Worm (Caenorhabditis elegans) whole organism, mixed stage, embryonic: ENCODE data around the gene K01A6.5.

Source experiments
- elt-3 ChIP-seq: fragments of 150-350 bp; optimal IDR thresholded peaks from 2 replicates; lab custom pipeline; 2014; ENCODE audit warnings: missing biosample characterization, missing genetic modification characterization
- mep-1 ChIP-seq: fragments of 150-350 bp; optimal IDR thresholded peaks from 2 replicates; lab custom pipeline; 2017; ENCODE audit warnings: missing biosample characterization, missing genetic modification reagents, missing genetic modification characterization, inconsistent platforms
- nhr-12 ChIP-seq: fragments of 150-350 bp; optimal IDR thresholded peaks from 2 replicates; lab custom pipeline; 2014; ENCODE audit warnings: missing biosample characterization, missing genetic modification characterization
- nhr-76 ChIP-seq: sonication (generic microtip); optimal IDR thresholded peaks from 2 replicates; lab custom pipeline; 2017; ENCODE audit warnings: missing biosample characterization, missing genetic modification characterization
- pha-4 ChIP-seq: fragments of 150-350 bp; optimal IDR thresholded peaks from 2 replicates; lab custom pipeline; 2018; ENCODE audit warnings: missing biosample characterization, missing genetic modification reagents, missing genetic modification characterization
- snpc-4 ChIP-seq: fragments of 150-350 bp; optimal IDR thresholded peaks from 2 replicates; lab custom pipeline; 2014; ENCODE audit warnings: missing biosample characterization, missing genetic modification characterization
- unc-39 ChIP-seq: fragments of 150-350 bp; optimal IDR thresholded peaks from 2 replicates; lab custom pipeline; 2014; ENCODE audit warnings: missing biosample characterization, missing genetic modification characterization
- unc-62 ChIP-seq: fragments of 150-350 bp; optimal IDR thresholded peaks from 2 replicates; lab custom pipeline; 2014; ENCODE audit warnings: missing biosample characterization, missing genetic modification reagents, missing genetic modification characterization
- zip-8 ChIP-seq: fragments of 150-350 bp; optimal IDR thresholded peaks from 2 replicates; lab custom pipeline; 2014; ENCODE audit warnings: missing biosample characterization, missing genetic modification characterization

- TF ChIP-seq nhr-12 (tag; lab: Kevin White, UChicago) (no peak), elt-3 (tag; lab: Kevin White, UChicago) (no peak), unc-62 (GFP tag; lab: Kevin White, UChicago) (no peak), snpc-4 (tag; lab: Kevin White, UChicago) (no peak), pha-4 (tag; lab: Kevin White, UChicago) (no peak), unc-39 (tag; lab: Kevin White, UChicago) (no peak), mep-1 (no peak), zip-8 (tag; lab: Kevin White, UChicago) (no peak), nhr-76 (tag; lab: Kevin White, UChicago) (no peak)
Observed at ce11 chrIV:11745340-11745739, 2.8 kb downstream of the K01A6.5 start, which contains the start of gene gem-4.
